Fruit fly (Drosophila melanogaster): ENCODE measurements around the gene Trs23.

Gene Trs23

dm6 chr2L:8719757-8720156 is 33.7 kb downstream of the Trs23 start:
- TF ChIP-seq OdsH (GFP tag; optimal IDR thresholded peaks at IDR 0.05): no peak
- peak; percentile 30 for TF ChIP-seq h (GFP tag; optimal IDR thresholded peaks at IDR 0.05)

- TF ChIP-seq Hr78 (GFP tag; optimal IDR thresholded peaks at IDR 0.05): no peak
- TF ChIP-seq Hnf4 (GFP tag; optimal IDR thresholded peaks at IDR 0.05): no peak
- TF ChIP-seq h (GFP tag; optimal IDR thresholded peaks at IDR 0.05): no peak
- TF ChIP-seq dsf (GFP tag; optimal IDR thresholded peaks at IDR 0.05; ENCODE audit: borderline replicate concordance): no peak
- TF ChIP-seq woc (GFP tag; optimal IDR thresholded peaks at IDR 0.05): no peak
- TF ChIP-seq usp (GFP tag; optimal IDR thresholded peaks at IDR 0.05): no peak
- TF ChIP-seq fru (GFP tag; optimal IDR thresholded peaks at IDR 0.05): no peak
- no peak for TF ChIP-seq Dfd (GFP tag; optimal IDR thresholded peaks at IDR 0.05)
- TF ChIP-seq Hr83 (GFP tag; optimal IDR thresholded peaks at IDR 0.05; ENCODE audit: poor library complexity, severe bottlenecking): no peak
- TF ChIP-seq Rel (GFP tag; optimal IDR thresholded peaks at IDR 0.05): no peak
- no peak for TF ChIP-seq Rel (tag; optimal IDR thresholded peaks at IDR 0.05)
- TF ChIP-seq sv (GFP tag; optimal IDR thresholded peaks at IDR 0.05): no peak
- no peak for TF ChIP-seq Sp1 (GFP tag; optimal IDR thresholded peaks at IDR 0.05)
- no peak for TF ChIP-seq sage (GFP tag; optimal IDR thresholded peaks at IDR 0.05)
- no peak for TF ChIP-seq foxo (GFP tag; optimal IDR thresholded peaks at IDR 0.05)
- TF ChIP-seq N (GFP tag; optimal IDR thresholded peaks at IDR 0.05): no peak
- no peak for TF ChIP-seq dl (GFP tag; optimal IDR thresholded peaks at IDR 0.05; ENCODE audit: insufficient read depth in 1 of 2, partially characterized antibody in 2 of 2)
- TF ChIP-seq rgr (GFP tag; optimal IDR thresholded peaks at IDR 0.05): no peak
- TF ChIP-seq lola (GFP tag; optimal IDR thresholded peaks at IDR 0.05): no peak
- no peak for TF ChIP-seq brk (GFP tag; optimal IDR thresholded peaks at IDR 0.05)
- TF ChIP-seq br (GFP tag; optimal IDR thresholded peaks at IDR 0.05): no peak
These were observed 35.0 kb downstream of the Trs23 start for dm6 chr2L:8721028-8721427.

dm6 chr2L:8732702-8733101 is 46.7 kb downstream of the Trs23 start:
- TF ChIP-seq lola (GFP tag; optimal IDR thresholded peaks at IDR 0.05): no peak
- TF ChIP-seq Hnf4 (GFP tag; optimal IDR thresholded peaks at IDR 0.05): no peak
- TF ChIP-seq HLH106 (tag; optimal IDR thresholded peaks at IDR 0.05): no peak
- no peak for TF ChIP-seq Abd-B (GFP tag; optimal IDR thresholded peaks at IDR 0.05)
- TF ChIP-seq dl (GFP tag; optimal IDR thresholded peaks at IDR 0.05; ENCODE audit: insufficient read depth in 1 of 2, partially characterized antibody in 2 of 2): no peak
- no peak for TF ChIP-seq dsf (GFP tag; optimal IDR thresholded peaks at IDR 0.05; ENCODE audit: borderline replicate concordance)
- TF ChIP-seq GATAd (GFP tag; optimal IDR thresholded peaks at IDR 0.05): no peak
- no peak for TF ChIP-seq Dif (GFP tag; optimal IDR thresholded peaks at IDR 0.05; ENCODE audit: partially characterized antibody)
- no peak for TF ChIP-seq Jra (GFP tag; optimal IDR thresholded peaks at IDR 0.05)
- no peak for TF ChIP-seq Dfd (GFP tag; optimal IDR thresholded peaks at IDR 0.05)
- no peak for TF ChIP-seq dmrt93B (GFP tag; optimal IDR thresholded peaks at IDR 0.05)
- no peak for TF ChIP-seq OdsH (GFP tag; optimal IDR thresholded peaks at IDR 0.05)
- no peak for TF ChIP-seq CG32264 (GFP tag; optimal IDR thresholded peaks at IDR 0.05)
- no peak for TF ChIP-seq fru (GFP tag; optimal IDR thresholded peaks at IDR 0.05)
- no peak for TF ChIP-seq Hr78 (GFP tag; optimal IDR thresholded peaks at IDR 0.05)
- no peak for TF ChIP-seq rgr (GFP tag; optimal IDR thresholded peaks at IDR 0.05)

- no peak for TF ChIP-seq rgr (GFP tag; optimal IDR thresholded peaks at IDR 0.05)
- TF ChIP-seq OdsH (GFP tag; optimal IDR thresholded peaks at IDR 0.05): no peak
- no peak for TF ChIP-seq woc (GFP tag; optimal IDR thresholded peaks at IDR 0.05)
These were observed 48.3 kb downstream of the Trs23 start for dm6 chr2L:8734304-8734703.

dm6 chr2L:8734998-8735397 is 49.0 kb downstream of the Trs23 start:
- TF ChIP-seq pan (optimal IDR thresholded peaks at IDR 0.05) (no peak), tai (GFP tag; optimal IDR thresholded peaks at IDR 0.05) (no peak), CrebA (GFP tag; optimal IDR thresholded peaks at IDR 0.05; ENCODE audit: borderline replicate concordance) (no peak), lola (GFP tag; optimal IDR thresholded peaks at IDR 0.05) (no peak), foxo (GFP tag; optimal IDR thresholded peaks at IDR 0.05) (no peak), sv (GFP tag; optimal IDR thresholded peaks at IDR 0.05) (no peak), usp (GFP tag; optimal IDR thresholded peaks at IDR 0.05) (no peak), jim (GFP tag; optimal IDR thresholded peaks at IDR 0.05) (no peak), Mio (GFP tag; optimal IDR thresholded peaks at IDR 0.05) (no peak), Vsx2 (GFP tag; optimal IDR thresholded peaks at IDR 0.05; ENCODE audit: partially characterized antibody) (no peak), HLH106 (tag; optimal IDR thresholded peaks at IDR 0.05) (no peak), sage (GFP tag; optimal IDR thresholded peaks at IDR 0.05) (no peak), fru (GFP tag; optimal IDR thresholded peaks at IDR 0.05) (no peak), Abd-B (GFP tag; optimal IDR thresholded peaks at IDR 0.05) (no peak)
